Worm (Caenorhabditis elegans) whole organism, L2 larva: ENCODE results near the gene clec-172.

Experiments used
- C34F6.9 ChIP-seq: fragments of 150-350 bp; optimal IDR thresholded peaks from 2 replicates; lab custom pipeline; 2014; ENCODE audit warnings: missing biosample characterization, missing genetic modification characterization
- Y55F3AM.14 ChIP-seq: fragments of 200-800 bp; sonication (Bioruptor generic); optimal IDR thresholded peaks from 2 replicates; lab custom pipeline; 2018; ENCODE audit warnings: mild to moderate bottlenecking, missing genetic modification characterization, missing compliant biosample characterization
- alr-1 ChIP-seq: fragments of 150-350 bp; optimal IDR thresholded peaks from 2 replicates; lab custom pipeline; 2014; ENCODE audit warnings: missing biosample characterization, missing genetic modification characterization
- aly-2 ChIP-seq: fragments of 150-350 bp; optimal IDR thresholded peaks from 2 replicates; lab custom pipeline; 2014; ENCODE audit warnings: missing biosample characterization, missing genetic modification characterization
- ama-1 ChIP-seq: fragments of 150-350 bp; optimal IDR thresholded peaks from 2 replicates; lab custom pipeline; 2018; ENCODE audit warnings: inconsistent platforms
- ceh-82 ChIP-seq: fragments of 150-350 bp; optimal IDR thresholded peaks from 2 replicates; lab custom pipeline; 2014; ENCODE audit warnings: missing biosample characterization, missing genetic modification characterization
- lin-11 ChIP-seq: fragments of 150-350 bp; sonication (generic microtip); optimal IDR thresholded peaks from 2 replicates; lab custom pipeline; 2014; ENCODE audit warnings: missing biosample characterization, missing genetic modification characterization, inconsistent platforms, mixed read lengths
- lsy-2 ChIP-seq, 2 experiments: fragments of 150-350 bp in 1 of 2; sonication (generic microtip) in 1 of 2; optimal IDR thresholded peaks; 2 replicates each; lab custom pipeline; 2014 to 2017; ENCODE audit warnings: missing biosample characterization in 2 of 2, missing genetic modification characterization in 2 of 2
- mab-5 ChIP-seq: fragments of 150-350 bp; optimal IDR thresholded peaks from 2 replicates; lab custom pipeline; 2014; ENCODE audit warnings: missing biosample characterization, missing genetic modification characterization
- nhr-10 ChIP-seq: sonication (generic microtip); optimal IDR thresholded peaks from 2 replicates; lab custom pipeline; 2017; ENCODE audit warnings: missing biosample characterization, missing genetic modification characterization
- nhr-11 ChIP-seq: fragments of 150-350 bp; optimal IDR thresholded peaks from 2 replicates; lab custom pipeline; 2014; ENCODE audit warnings: missing biosample characterization, missing genetic modification characterization
- nhr-237 ChIP-seq: fragments of 150-350 bp; optimal IDR thresholded peaks from 2 replicates; lab custom pipeline; 2014; ENCODE audit warnings: missing biosample characterization, missing genetic modification characterization
- nhr-25 ChIP-seq: fragments of 150-350 bp; sonication (generic microtip); optimal IDR thresholded peaks from 3 replicates; lab custom pipeline; 2014; ENCODE audit warnings: missing biosample characterization, missing genetic modification characterization
- nhr-6 ChIP-seq: fragments of 150-350 bp; optimal IDR thresholded peaks from 2 replicates; lab custom pipeline; 2014; ENCODE audit warnings: missing biosample characterization, missing genetic modification characterization
- nhr-77 ChIP-seq: fragments of 150-350 bp; optimal IDR thresholded peaks from 2 replicates; lab custom pipeline; 2014; ENCODE audit warnings: missing biosample characterization, missing genetic modification characterization
- sma-3 ChIP-seq: sonication (generic microtip); optimal IDR thresholded peaks from 2 replicates; lab custom pipeline; 2016; ENCODE audit warnings: missing genetic modification reagents, missing genetic modification characterization, missing compliant biosample characterization
- sma-9 ChIP-seq, 2 experiments: fragments of 150-350 bp in 1 of 2; sonication (generic microtip) in 1 of 2; optimal IDR thresholded peaks; 2 replicates each; lab custom pipeline; 2014 to 2016; ENCODE audit warnings: missing genetic modification characterization in 2 of 2, mild to moderate bottlenecking in 1 of 2, missing biosample characterization in 1 of 2, missing compliant biosample characterization in 1 of 2, missing genetic modification reagents in 1 of 2, moderate library complexity in 1 of 2

clec-172 gene

ce11 chrIV:1472145-1472544 lies 44.3 kb downstream of the clec-172 start:
- TF ChIP-seq ceh-82 (tag; lab: Kevin White, UChicago): no peak
- TF ChIP-seq nhr-237 (tag; lab: Kevin White, UChicago): no peak

ce11 chrIV:1470364-1470763 lies 46.1 kb downstream of the clec-172 start:
- no peak for TF ChIP-seq mab-5 (tag; lab: Kevin White, UChicago)
- no peak for TF ChIP-seq sma-9 (GFP tag; optimal IDR thresholded peaks at IDR 0.05; lab: Kevin White, UChicago)
- no peak for TF ChIP-seq sma-9 (tag; optimal IDR thresholded peaks at IDR 0.05; lab: Kevin White, UChicago)
- TF ChIP-seq alr-1 (tag; lab: Kevin White, UChicago): no peak
- no peak for TF ChIP-seq C34F6.9
- TF ChIP-seq nhr-25 (tag; lab: Kevin White, UChicago): no peak
- no peak for TF ChIP-seq nhr-11 (tag; lab: Kevin White, UChicago)
- TF ChIP-seq nhr-77 (tag; lab: Kevin White, UChicago): no peak
- no peak for TF ChIP-seq sma-3 (GFP tag; lab: Kevin White, UChicago)
- TF ChIP-seq lsy-2 (tag; optimal IDR thresholded peaks at IDR 0.05; lab: Kevin White, UChicago): no peak
- TF ChIP-seq ama-1 (lab: Kevin White, UChicago): no peak

- TF ChIP-seq alr-1 (tag; lab: Kevin White, UChicago): no peak
Observed at ce11 chrIV:1469093-1469492, 47.3 kb downstream of the clec-172 start.

ce11 chrIV:1465462-1465861 lies 51.0 kb downstream of the clec-172 start:
- TF ChIP-seq lin-11 (tag; lab: Kevin White, UChicago) (no peak), sma-9 (GFP tag; optimal IDR thresholded peaks at IDR 0.05; lab: Kevin White, UChicago) (no peak), sma-9 (tag; optimal IDR thresholded peaks at IDR 0.05; lab: Kevin White, UChicago) (no peak), Y55F3AM.14 (GFP tag; lab: Kevin White, UChicago) (no peak), ama-1 (lab: Kevin White, UChicago) (no peak), alr-1 (tag; lab: Kevin White, UChicago) (no peak), nhr-25 (tag; lab: Kevin White, UChicago) (no peak), nhr-6 (tag; lab: Kevin White, UChicago) (no peak), nhr-10 (tag; lab: Kevin White, UChicago) (no peak), aly-2 (tag; lab: Kevin White, UChicago) (no peak)
